Fruit fly (Drosophila melanogaster) whole organism, embryonic: ENCODE data around the gene CG33514.

ENCODE experiments used
- Aef1 ChIP-seq: fragments of 200-800 bp; sonication (Bioruptor generic); IDR thresholded peaks from 3 replicates; pipeline ENCODE4 v1.3.6; 2022; ENCODE audit warnings: missing biosample characterization, missing genetic modification characterization
- Bgb ChIP-seq: fragments of 200-800 bp; sonication (Bioruptor generic); IDR thresholded peaks from 2 replicates; pipeline ENCODE4 v1.3.6; 2022; ENCODE audit warnings: missing biosample characterization, missing genetic modification characterization; ENCODE audit not compliant: partially characterized antibody
- CG10462 ChIP-seq: fragments of 200-800 bp; sonication (Bioruptor generic); optimal IDR thresholded peaks from 2 replicates; lab custom pipeline; 2016; ENCODE audit warnings: missing biosample characterization, missing genetic modification characterization
- CG11504 ChIP-seq: fragments of 200-800 bp; sonication (Bioruptor generic); optimal IDR thresholded peaks from 3 replicates; lab custom pipeline; 2019; ENCODE audit warnings: missing biosample characterization, mild to moderate bottlenecking, missing genetic modification characterization, moderate library complexity
- CG11723 ChIP-seq: fragments of 200-800 bp; sonication (Bioruptor generic); optimal IDR thresholded peaks from 2 replicates; lab custom pipeline; 2017; ENCODE audit warnings: missing biosample characterization, mild to moderate bottlenecking, missing genetic modification characterization
- CG12769 ChIP-seq: fragments of 200-800 bp; sonication (Bioruptor generic); optimal IDR thresholded peaks from 2 replicates; lab custom pipeline; 2019; ENCODE audit warnings: missing biosample characterization, mild to moderate bottlenecking, missing genetic modification characterization, moderate library complexity
- CG12942 ChIP-seq: fragments of 200-800 bp; sonication (Bioruptor generic); optimal IDR thresholded peaks from 3 replicates; lab custom pipeline; 2016; ENCODE audit warnings: missing biosample characterization, missing genetic modification characterization
- CG13123 ChIP-seq: fragments of 200-800 bp; sonication (Bioruptor generic); optimal IDR thresholded peaks from 2 replicates; lab custom pipeline; 2016; ENCODE audit warnings: missing biosample characterization, missing genetic modification characterization
- CG13424 ChIP-seq: fragments of 200-800 bp; sonication (Bioruptor generic); optimal IDR thresholded peaks from 2 replicates; lab custom pipeline; 2019; ENCODE audit warnings: missing biosample characterization, mild to moderate bottlenecking, missing genetic modification characterization, moderate library complexity
- CG15479 ChIP-seq: fragments of 200-800 bp; sonication (Bioruptor generic); optimal IDR thresholded peaks from 3 replicates; lab custom pipeline; 2019; ENCODE audit warnings: missing biosample characterization, mild to moderate bottlenecking, missing genetic modification characterization, moderate library complexity
- CG15696 ChIP-seq: fragments of 200-800 bp; sonication (Bioruptor generic); optimal IDR thresholded peaks from 2 replicates; lab custom pipeline; 2019; ENCODE audit warnings: missing biosample characterization, mild to moderate bottlenecking, missing genetic modification characterization, moderate library complexity
- CG18476 ChIP-seq: fragments of 200-800 bp; sonication (Bioruptor generic); optimal IDR thresholded peaks from 2 replicates; lab custom pipeline; 2016; ENCODE audit warnings: missing biosample characterization, mild to moderate bottlenecking, missing genetic modification characterization
- CG18599 ChIP-seq: fragments of 200-800 bp; sonication (Bioruptor generic); optimal IDR thresholded peaks from 3 replicates; lab custom pipeline; 2017; ENCODE audit warnings: missing biosample characterization, missing genetic modification characterization, mild to moderate bottlenecking, moderate library complexity, missing genetic modification reagents
- CG2120 ChIP-seq: fragments of 200-800 bp; sonication (Bioruptor generic); optimal IDR thresholded peaks from 3 replicates; lab custom pipeline; 2016; ENCODE audit warnings: missing biosample characterization, missing genetic modification characterization
- CG2129 ChIP-seq: fragments of 200-800 bp; sonication (Bioruptor generic); IDR thresholded peaks from 2 replicates; pipeline ENCODE4 v1.3.6; 2022; ENCODE audit warnings: missing biosample characterization, missing genetic modification characterization; ENCODE audit not compliant: partially characterized antibody
- CG31365 ChIP-seq: fragments of 200-800 bp; sonication (Bioruptor generic); optimal IDR thresholded peaks from 2 replicates; lab custom pipeline; 2018; ENCODE audit warnings: missing biosample characterization, mild to moderate bottlenecking, missing genetic modification characterization
- CG32767 ChIP-seq: fragments of 200-800 bp; sonication (Bioruptor generic); IDR thresholded peaks from 2 replicates; pipeline ENCODE4 v1.3.6; 2022; ENCODE audit warnings: missing biosample characterization, missing genetic modification characterization
- CG4424 ChIP-seq: fragments of 200-800 bp; sonication (Bioruptor generic); optimal IDR thresholded peaks from 3 replicates; lab custom pipeline; 2016; ENCODE audit warnings: missing biosample characterization, missing genetic modification characterization
- CG6175 ChIP-seq: fragments of 200-800 bp; sonication (Bioruptor generic); IDR thresholded peaks from 3 replicates; pipeline ENCODE4 v1.3.6; 2022; ENCODE audit warnings: missing biosample characterization, missing genetic modification characterization
- CG6689 ChIP-seq: fragments of 200-800 bp; sonication (Bioruptor generic); IDR thresholded peaks from 2 replicates; pipeline ENCODE4 v1.3.6; 2022; ENCODE audit warnings: missing biosample characterization, missing genetic modification characterization
- CG7271 ChIP-seq: fragments of 200-800 bp; sonication (Bioruptor generic); optimal IDR thresholded peaks from 2 replicates; lab custom pipeline; 2018; ENCODE audit warnings: missing biosample characterization, mild to moderate bottlenecking, missing genetic modification characterization, moderate library complexity
- CG8924 ChIP-seq: fragments of 200-800 bp; optimal IDR thresholded peaks from 3 replicates; lab custom pipeline; 2019; ENCODE audit warnings: missing biosample characterization, mild to moderate bottlenecking, missing genetic modification characterization, moderate library complexity
- CHES-1-like ChIP-seq: fragments of 200-800 bp; sonication (Bioruptor generic); optimal IDR thresholded peaks from 2 replicates; lab custom pipeline; 2016; ENCODE audit warnings: missing biosample characterization, missing genetic modification characterization
- Chrac-16 ChIP-seq: fragments of 200-800 bp; sonication (Bioruptor generic); optimal IDR thresholded peaks from 3 replicates; lab custom pipeline; 2016; ENCODE audit warnings: missing biosample characterization, missing genetic modification characterization
- Dad ChIP-seq: fragments of 200-800 bp; sonication (Bioruptor generic); optimal IDR thresholded peaks from 3 replicates; lab custom pipeline; 2016; ENCODE audit warnings: missing biosample characterization, missing genetic modification characterization
- Dll ChIP-seq: fragments of 200-800 bp; sonication (Bioruptor generic); IDR thresholded peaks from 4 replicates; pipeline ENCODE4 v1.3.6; 2022; ENCODE audit warnings: missing biosample characterization, missing genetic modification characterization; ENCODE audit not compliant: partially characterized antibody
- Drgx ChIP-seq: fragments of 200-800 bp; sonication (Bioruptor generic); IDR thresholded peaks from 2 replicates; pipeline ENCODE4 v1.3.6; 2022; ENCODE audit warnings: missing biosample characterization, missing genetic modification characterization
- ERR ChIP-seq: fragments of 200-800 bp; sonication (Bioruptor generic); optimal IDR thresholded peaks from 2 replicates; lab custom pipeline; 2016; ENCODE audit warnings: missing biosample characterization, missing genetic modification characterization
- HLH3B ChIP-seq: fragments of 200-800 bp; sonication (Bioruptor generic); IDR thresholded peaks from 2 replicates; pipeline ENCODE4 v1.3.6; 2022; ENCODE audit warnings: missing biosample characterization, missing genetic modification characterization
- Hand ChIP-seq: fragments of 200-800 bp; sonication (Bioruptor generic); optimal IDR thresholded peaks from 2 replicates; lab custom pipeline; 2017; ENCODE audit warnings: mild to moderate bottlenecking, missing biosample characterization, missing genetic modification reagents, missing genetic modification characterization
- Hr3 ChIP-seq: fragments of 200-800 bp; sonication (Bioruptor generic); optimal IDR thresholded peaks from 3 replicates; lab custom pipeline; 2016; ENCODE audit warnings: missing biosample characterization, missing genetic modification characterization
- Med ChIP-seq: fragments of 200-800 bp; sonication (Bioruptor generic); peaks from one replicate; lab custom pipeline; 2016; ENCODE audit warnings: missing biosample characterization, missing genetic modification characterization, mild to moderate bottlenecking, inconsistent platforms, moderate library complexity
- Nf-YC ChIP-seq: fragments of 200-800 bp; optimal IDR thresholded peaks from 3 replicates; lab custom pipeline; 2019; ENCODE audit warnings: missing biosample characterization, mild to moderate bottlenecking, missing genetic modification characterization, moderate library complexity
- Pdp1 ChIP-seq, 2 experiments: fragments of 200-800 bp; sonication (Bioruptor generic); optimal IDR thresholded peaks; 3 replicates each; lab custom pipeline; 2016; ENCODE audit warnings: missing biosample characterization in 2 of 2, missing genetic modification characterization in 2 of 2, mild to moderate bottlenecking in 1 of 2, moderate library complexity in 1 of 2
- crol ChIP-seq: fragments of 200-800 bp; sonication (Bioruptor generic); IDR thresholded peaks from 2 replicates; pipeline ENCODE4 v1.3.6; 2022; ENCODE audit warnings: missing biosample characterization, missing genetic modification characterization
- dm ChIP-seq: fragments of 200-800 bp; sonication (Bioruptor generic); optimal IDR thresholded peaks from 3 replicates; lab custom pipeline; 2016; ENCODE audit warnings: missing biosample characterization, missing genetic modification characterization
- dmrt99B ChIP-seq: fragments of 200-800 bp; sonication (Bioruptor generic); optimal IDR thresholded peaks from 2 replicates; lab custom pipeline; 2018; ENCODE audit warnings: missing biosample characterization, mild to moderate bottlenecking, missing genetic modification characterization, moderate library complexity
- eve ChIP-seq, 2 experiments: fragments of >200 bp; optimal IDR thresholded peaks; 2 replicates each; lab custom pipeline; 2017; ENCODE audit warnings: missing biosample characterization in 2 of 2, missing genetic modification characterization in 2 of 2
- ftz-f1 ChIP-seq: fragments of 200-800 bp; sonication (Bioruptor generic); optimal IDR thresholded peaks from 2 replicates; lab custom pipeline; 2016; ENCODE audit warnings: missing biosample characterization, missing genetic modification characterization
- grau ChIP-seq: fragments of 200-800 bp; optimal IDR thresholded peaks from 3 replicates; lab custom pipeline; 2019; ENCODE audit warnings: missing biosample characterization, mild to moderate bottlenecking, missing genetic modification characterization, moderate library complexity
- hkb ChIP-seq, 2 experiments: fragments of 200-800 bp in 1 of 2; fragments of >200 bp in 1 of 2; sonication (Bioruptor generic) in 1 of 2; IDR thresholded peaks in 1 of 2; optimal IDR thresholded peaks in 1 of 2; 2 replicates each; pipeline versions ENCODE4 v1.3.6 to Lab custom; 2017 to 2022; ENCODE audit warnings: missing biosample characterization in 1 of 2, missing genetic modification characterization in 1 of 2
- jigr1 ChIP-seq: fragments of 200-800 bp; sonication (Bioruptor generic); IDR thresholded peaks from 3 replicates; pipeline ENCODE4 v1.3.6; 2022; ENCODE audit warnings: missing biosample characterization, missing genetic modification characterization
- kay ChIP-seq: fragments of 200-800 bp; sonication (Bioruptor generic); optimal IDR thresholded peaks from 2 replicates; lab custom pipeline; 2016; ENCODE audit warnings: missing biosample characterization, missing genetic modification characterization
- ken ChIP-seq: fragments of 200-800 bp; sonication (Bioruptor generic); IDR thresholded peaks from 3 replicates; pipeline ENCODE4 v1.3.6; 2022; ENCODE audit warnings: missing biosample characterization, missing genetic modification characterization
- klu ChIP-seq: fragments of 200-800 bp; sonication (Bioruptor generic); IDR thresholded peaks from 2 replicates; pipeline ENCODE4 v1.3.6; 2022; ENCODE audit warnings: missing biosample characterization, missing genetic modification characterization
- lmd ChIP-seq: fragments of 200-800 bp; sonication (Bioruptor generic); IDR thresholded peaks from 2 replicates; pipeline ENCODE4 v1.3.6; 2022; ENCODE audit warnings: missing biosample characterization, missing genetic modification characterization
- mirr ChIP-seq: fragments of 200-800 bp; sonication (Bioruptor generic); optimal IDR thresholded peaks from 3 replicates; lab custom pipeline; 2018; ENCODE audit warnings: missing biosample characterization, mild to moderate bottlenecking, missing genetic modification characterization
- scrt ChIP-seq: fragments of 200-800 bp; sonication (Bioruptor generic); optimal IDR thresholded peaks from 2 replicates; lab custom pipeline; 2018; ENCODE audit warnings: missing biosample characterization, mild to moderate bottlenecking, missing genetic modification characterization, moderate library complexity
- slou ChIP-seq: fragments of 200-800 bp; sonication (Bioruptor generic); optimal IDR thresholded peaks from 3 replicates; lab custom pipeline; 2016; ENCODE audit warnings: missing biosample characterization, missing genetic modification characterization
- vvl ChIP-seq: fragments of 200-800 bp; sonication (Bioruptor generic); IDR thresholded peaks from 2 replicates; pipeline ENCODE4 v1.3.6; 2022; ENCODE audit warnings: missing biosample characterization, missing genetic modification characterization
- wek ChIP-seq: fragments of 200-800 bp; sonication (Bioruptor generic); optimal IDR thresholded peaks from 3 replicates; lab custom pipeline; 2018; ENCODE audit warnings: missing biosample characterization, mild to moderate bottlenecking, missing genetic modification characterization, moderate library complexity

CG33514 gene

DNA sequence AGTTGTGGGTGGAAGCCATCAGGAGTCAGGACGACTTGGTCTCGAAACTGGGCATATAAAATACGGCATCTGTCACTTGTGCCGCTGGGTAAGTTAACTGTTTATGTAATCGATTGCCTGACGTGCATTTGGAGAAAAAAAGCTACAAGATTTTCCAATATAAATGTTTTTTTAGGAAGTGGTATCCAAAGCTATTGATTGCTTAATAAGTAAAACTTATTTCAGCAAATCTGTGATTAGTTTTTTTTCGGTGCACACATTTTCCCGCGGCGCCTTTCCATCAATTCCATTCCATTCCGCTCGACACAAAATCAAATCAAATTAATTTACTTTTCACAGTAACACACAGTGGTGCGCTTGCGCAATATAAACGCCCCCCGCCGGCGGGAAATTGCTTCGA lies 25.7 kb upstream of the CG33514 start (continued):
- no peak for TF ChIP-seq Bgb (GFP tag; lab: Robert Waterston, UW)
- TF ChIP-seq ftz-f1 (GFP tag; lab: Kevin White, UChicago) = no peak
- TF ChIP-seq Pdp1 (GFP tag; optimal IDR thresholded peaks at IDR 0.05; lab: Kevin White, UChicago) = no peak
- TF ChIP-seq Hr3 (GFP tag; lab: Kevin White, UChicago) = no peak
- peak; percentile 0 for TF ChIP-seq dmrt99B (tag; lab: Kevin White, UChicago)
- no peak for TF ChIP-seq grau (tag; lab: Kevin White, UChicago)
- no peak for TF ChIP-seq CG12942
- TF ChIP-seq CG15479 = no peak
- 0 out of 2 replicates have a peak, but pooled peaks have one; percentile 11 for TF ChIP-seq HLH3B (GFP tag; lab: Robert Waterston, UW)
- no peak for TF ChIP-seq CG18476 (GFP tag; lab: Kevin White, UChicago)
- TF ChIP-seq CG31365 (tag; lab: Kevin White, UChicago) = no peak
- TF ChIP-seq CG2129 (GFP tag; lab: Robert Waterston, UW) = no peak
- TF ChIP-seq CG12769 (tag; lab: Kevin White, UChicago) = no peak
- TF ChIP-seq Dad (GFP tag; lab: Kevin White, UChicago) = no peak
- TF ChIP-seq crol (GFP tag; lab: Robert Waterston, UW) = no peak
- TF ChIP-seq Hand (GFP tag; lab: Kevin White, UChicago) = no peak
- no peak for TF ChIP-seq wek (GFP tag; lab: Kevin White, UChicago)
- no peak for TF ChIP-seq klu
- TF ChIP-seq dm = no peak
- no peak for TF ChIP-seq CG4424
- TF ChIP-seq mirr (GFP tag; lab: Kevin White, UChicago) = no peak
- peak; percentile 25; the same call in 1 of the 2 replicates for TF ChIP-seq lmd (GFP tag; lab: Robert Waterston, UW)
- TF ChIP-seq CG18599 (GFP tag; lab: Kevin White, UChicago) = no peak
- no peak for TF ChIP-seq CG13424
- no peak for TF ChIP-seq CHES-1-like (GFP tag; lab: Kevin White, UChicago)
- no peak for TF ChIP-seq Nf-YC
- 0 out of 3 replicates have a peak, but pooled peaks have one; percentile 12 for TF ChIP-seq Aef1
- TF ChIP-seq Med (GFP tag; lab: Kevin White, UChicago) = peak; percentile 14
- TF ChIP-seq CG13123 (GFP tag; lab: Kevin White, UChicago) = no peak
- TF ChIP-seq jigr1 = no peak
- TF ChIP-seq CG6175 (GFP tag; lab: Robert Waterston, UW) = no peak
- no peak for TF ChIP-seq CG10462 (GFP tag; lab: Kevin White, UChicago)
- no peak for TF ChIP-seq CG11723 (GFP tag; lab: Kevin White, UChicago)
- peak; percentile 59 for TF ChIP-seq Drgx (GFP tag; lab: Robert Waterston, UW)
- TF ChIP-seq Chrac-16 (GFP tag; lab: Kevin White, UChicago) = no peak
- TF ChIP-seq CG32767 (GFP tag; lab: Robert Waterston, UW) = no peak
- TF ChIP-seq CG7271 (tag; lab: Kevin White, UChicago) = no peak
- no peak for TF ChIP-seq ERR (GFP tag; lab: Kevin White, UChicago)
- TF ChIP-seq CG11504 (tag; lab: Kevin White, UChicago) = peak; percentile 11
- TF ChIP-seq kay (GFP tag; lab: Kevin White, UChicago) = no peak
- no peak for TF ChIP-seq scrt (GFP tag; lab: Kevin White, UChicago)
- no peak for TF ChIP-seq CG8924
- TF ChIP-seq vvl (GFP tag; lab: Robert Waterston, UW) = peak; percentile 32; the same call in 1 of the 2 replicates
- no peak for TF ChIP-seq hkb (optimal IDR thresholded peaks at IDR 0.05; lab: Kevin White, UChicago)
- TF ChIP-seq hkb (GFP tag; IDR thresholded peaks at IDR 0.05; lab: Robert Waterston, UW) = peak; percentile 51; the same call in 1 of the 2 replicates
- no peak for TF ChIP-seq Dll (GFP tag; lab: Robert Waterston, UW)
- peak; percentile 28; the same call in 1 of the 2 replicates for TF ChIP-seq CG6689 (GFP tag; lab: Robert Waterston, UW)
- no peak for TF ChIP-seq ken (GFP tag; lab: Robert Waterston, UW)
- TF ChIP-seq slou (GFP tag; lab: Kevin White, UChicago) = no peak
- no peak for TF ChIP-seq eve (GFP tag; optimal IDR thresholded peaks at IDR 0.05; lab: Kevin White, UChicago)
- no peak for TF ChIP-seq CG2120
- no peak for TF ChIP-seq CG15696 (tag; lab: Kevin White, UChicago)
